Worm (Caenorhabditis elegans): ENCODE data around the gene C40A11.7.
A peak's percentile ranks its signal among the peaks of the same experiment; 100 is the strongest.
"Not testable (repeated sequence)": the region's sequence is repeated elsewhere in the genome, so short reads cannot be mapped to it uniquely, and the experiment has no call there.

Gene C40A11.7

DNA sequence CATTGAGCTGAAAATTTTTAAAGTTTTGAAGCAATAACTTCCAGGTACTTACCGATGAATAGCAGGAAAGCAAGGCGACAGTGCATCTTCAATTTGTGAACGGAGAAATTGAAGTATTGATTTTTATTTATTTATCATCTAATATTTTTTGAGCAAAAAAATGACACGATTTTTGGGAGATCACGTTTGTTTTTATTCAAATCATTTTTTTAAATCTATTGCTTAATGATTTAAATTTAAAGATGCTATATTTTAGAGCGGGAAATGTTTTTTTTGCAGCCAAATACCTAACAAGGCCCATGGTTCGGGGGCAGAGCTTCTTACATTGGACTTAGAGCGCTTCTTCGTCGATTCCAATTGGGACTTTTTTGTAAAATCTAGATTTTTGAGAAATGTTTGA, 16.0 kb upstream of the C40A11.7 start, which contains the start of gene C33C12.4:
TSS of gene C33C12.4 (minus strand) at position 101 of the 400 bp plus-strand sequence.
- TF ChIP-seq pqm-1 (tag; optimal IDR thresholded peaks at IDR 0.05) (no peak), nhr-67 (tag; optimal IDR thresholded peaks at IDR 0.05) (no peak), egl-5 (tag; optimal IDR thresholded peaks at IDR 0.05) (no peak), aly-2 (tag; optimal IDR thresholded peaks at IDR 0.05) (no peak), nhr-12 (tag; optimal IDR thresholded peaks at IDR 0.05) (no peak), mdl-1 (tag; optimal IDR thresholded peaks at IDR 0.05) (no peak), lsy-12 (tag; optimal IDR thresholded peaks at IDR 0.05) (no peak), nhr-28 (tag; optimal IDR thresholded peaks at IDR 0.05) (no peak), ceh-28 (tag; optimal IDR thresholded peaks at IDR 0.05) (no peak), ceh-82 (tag; optimal IDR thresholded peaks at IDR 0.05) (no peak), nfya-1 (tag; optimal IDR thresholded peaks at IDR 0.05; ENCODE audit: insufficient read depth) (no peak), R02D3.7 (tag; optimal IDR thresholded peaks at IDR 0.05) (no peak), zag-1 (tag; optimal IDR thresholded peaks at IDR 0.05) (no peak), ztf-4 (tag; optimal IDR thresholded peaks at IDR 0.05) (no peak)

DNA sequence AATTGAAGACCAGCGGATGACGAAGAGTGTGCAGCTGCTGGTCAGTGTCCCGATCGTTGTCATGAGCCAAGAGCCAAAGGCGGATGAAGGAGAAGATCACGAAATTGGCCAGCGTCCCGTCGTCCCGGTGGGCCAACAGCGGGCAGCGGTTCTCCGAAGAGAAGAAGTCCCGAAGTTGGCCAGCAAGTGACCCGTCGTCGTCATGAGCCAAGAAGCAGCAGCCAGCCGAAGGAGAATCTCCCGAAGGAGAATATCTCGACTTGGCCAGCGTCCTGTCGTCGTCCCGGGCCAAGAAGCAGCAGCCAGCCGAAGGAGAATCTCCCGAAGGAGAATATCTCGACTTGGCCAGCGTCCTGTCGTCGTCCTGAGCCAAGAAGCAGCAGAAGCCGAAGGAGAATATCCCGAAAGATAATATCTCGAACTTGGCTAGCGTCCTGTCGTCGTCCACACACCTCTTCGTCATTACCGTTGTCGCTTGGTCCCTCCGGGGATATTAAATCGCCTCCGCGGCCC, 13.0 kb upstream of the C40A11.7 start, which contains the start of gene C33C12.11:
TSS of gene C33C12.11 (minus strand) at position 463 of the 513 bp plus-strand sequence.
- TF ChIP-seq egl-5, mdl-1, eor-1 (tag; optimal IDR thresholded peaks at IDR 0.05): not testable (repeated sequence)

DNA sequence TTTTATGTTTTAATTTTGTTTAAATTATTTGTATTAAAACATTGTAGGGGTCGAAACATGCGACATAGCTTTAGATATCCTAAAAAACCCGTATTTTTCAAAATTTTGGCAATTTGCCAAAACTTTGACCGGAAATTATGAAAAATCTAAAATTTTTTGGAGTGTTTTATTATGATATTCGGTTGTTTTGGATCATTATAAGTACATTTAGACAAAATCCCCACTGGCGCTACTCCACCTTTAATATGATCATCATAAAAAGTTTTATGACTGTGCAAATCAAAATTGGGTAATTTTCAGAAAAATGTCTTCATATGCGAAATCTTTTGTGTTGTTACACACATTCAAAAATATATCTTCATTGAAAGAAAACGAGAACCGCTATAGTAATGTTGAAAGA, 3.3 kb upstream of the C40A11.7 start, which contains the start of gene math-18:
TSS of gene math-18 (plus strand) at position 301 of the 400 bp plus-strand sequence.
- TF ChIP-seq nhr-77, lsy-12, nhr-76 (tag; optimal IDR thresholded peaks at IDR 0.05): not testable (repeated sequence)

DNA sequence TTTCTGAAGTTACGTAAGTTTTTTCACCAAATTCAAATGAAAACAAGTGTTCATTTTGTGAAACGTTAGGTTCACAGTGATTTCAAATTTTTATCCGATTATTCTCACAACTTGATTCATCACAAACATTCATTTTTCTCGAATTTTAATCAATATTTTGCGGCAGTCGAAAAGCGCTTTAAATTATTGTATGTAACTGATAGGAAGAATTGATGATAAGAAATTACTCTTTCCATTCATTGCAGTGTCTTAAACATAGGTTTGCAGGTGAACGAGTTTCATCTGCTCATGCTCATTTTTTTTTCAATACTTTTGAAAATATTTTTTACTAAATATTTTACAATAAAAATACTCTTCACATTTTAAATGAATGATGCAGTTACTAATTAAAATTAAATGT, 2.1 kb upstream of the C40A11.7 start:
- TF ChIP-seq lsy-12 (tag; optimal IDR thresholded peaks at IDR 0.05) (no peak), nhr-43 (tag; optimal IDR thresholded peaks at IDR 0.05; ENCODE audit: poor library complexity, severe bottlenecking) (no peak), pqm-1 (tag; optimal IDR thresholded peaks at IDR 0.05) (peak; percentile 9)

DNA sequence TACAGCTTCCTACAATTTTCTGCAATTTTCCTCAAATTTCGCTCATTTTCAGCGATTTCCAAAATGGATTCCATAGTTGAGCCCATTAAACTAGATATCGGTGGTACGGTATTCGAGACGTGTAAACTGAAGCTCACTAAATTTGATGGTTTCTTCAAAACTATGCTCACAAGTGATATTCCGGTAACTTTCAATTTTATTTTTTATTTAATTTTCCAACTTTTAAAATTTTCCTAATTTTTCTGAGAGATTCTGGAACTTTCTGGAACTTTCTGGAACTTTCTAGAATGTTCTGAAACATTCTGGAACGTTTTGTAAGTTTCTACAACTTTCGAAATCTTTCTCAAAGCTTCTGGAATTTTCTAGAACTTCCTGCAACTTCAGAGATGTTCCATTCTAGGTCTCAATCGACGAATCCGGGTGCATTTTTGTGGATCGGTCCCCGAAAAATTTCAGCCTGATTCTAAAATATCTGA, 3.4 kb downstream of the C40A11.7 start, which contains the start of gene C40A11.2:
TSS of gene C40A11.2 (plus strand) at position 51 of the 476 bp plus-strand sequence.
- no peak for TF ChIP-seq nhr-67 (tag; optimal IDR thresholded peaks at IDR 0.05)
- no peak for TF ChIP-seq ceh-9 (tag; optimal IDR thresholded peaks at IDR 0.05)
- TF ChIP-seq fkh-10 (GFP tag; optimal IDR thresholded peaks at IDR 0.05) = no peak
- TF ChIP-seq pqm-1 (tag; optimal IDR thresholded peaks at IDR 0.05) = no peak
- no peak for TF ChIP-seq nhr-11 (tag; optimal IDR thresholded peaks at IDR 0.05)
- TF ChIP-seq nhr-25 (tag; optimal IDR thresholded peaks at IDR 0.05) = no peak
- no peak for TF ChIP-seq nhr-28 (tag; optimal IDR thresholded peaks at IDR 0.05)
- TF ChIP-seq nhr-43 (tag; optimal IDR thresholded peaks at IDR 0.05; ENCODE audit: poor library complexity, severe bottlenecking) = no peak
- TF ChIP-seq ceh-16 (tag; optimal IDR thresholded peaks at IDR 0.05) = no peak
- no peak for TF ChIP-seq zag-1 (tag; optimal IDR thresholded peaks at IDR 0.05)
- TF ChIP-seq nhr-77 (tag; optimal IDR thresholded peaks at IDR 0.05) = no peak
- no peak for TF ChIP-seq egl-27 (tag; optimal IDR thresholded peaks at IDR 0.05)

DNA sequence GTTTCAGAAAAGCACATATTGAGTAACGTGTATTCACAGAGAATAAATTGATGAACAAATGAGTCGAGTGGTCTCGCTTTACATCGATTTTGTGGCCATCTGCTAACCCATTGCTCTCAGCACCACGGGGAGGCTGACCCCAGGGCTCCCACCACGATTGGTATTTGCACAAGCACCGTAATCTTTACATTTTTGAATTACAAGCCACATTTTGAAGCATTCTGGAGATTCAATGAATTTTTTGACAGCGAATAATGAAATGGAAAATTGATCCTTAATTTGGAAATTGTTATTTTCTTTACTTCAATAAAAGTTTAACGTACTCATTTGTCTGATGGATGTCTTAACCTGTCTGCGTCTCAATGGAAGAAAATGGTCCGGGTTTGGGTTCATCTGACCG, 4.8 kb downstream of the C40A11.7 start, which contains the start of gene C40A11.6:
TSS of gene C40A11.6 (minus strand) at position 101 of the 400 bp plus-strand sequence.
- no peak for TF ChIP-seq daf-12 (tag; optimal IDR thresholded peaks at IDR 0.05)
- TF ChIP-seq pha-4 (tag; optimal IDR thresholded peaks at IDR 0.05) = no peak
- no peak for TF ChIP-seq mdl-1 (tag; optimal IDR thresholded peaks at IDR 0.05)
- TF ChIP-seq nhr-28 (tag; optimal IDR thresholded peaks at IDR 0.05) = no peak
- TF ChIP-seq ceh-16 (tag; optimal IDR thresholded peaks at IDR 0.05) = no peak
- TF ChIP-seq elt-2 (tag; optimal IDR thresholded peaks at IDR 0.05) = no peak
- TF ChIP-seq egl-27 (tag; optimal IDR thresholded peaks at IDR 0.05) = no peak
- no peak for TF ChIP-seq zag-1 (tag; optimal IDR thresholded peaks at IDR 0.05)
- TF ChIP-seq nhr-23 (tag; optimal IDR thresholded peaks at IDR 0.05) = no peak
- no peak for TF ChIP-seq fos-1 (tag; optimal IDR thresholded peaks at IDR 0.05)
- TF ChIP-seq nhr-77 (tag; optimal IDR thresholded peaks at IDR 0.05) = no peak
- TF ChIP-seq nhr-67 (tag; optimal IDR thresholded peaks at IDR 0.05) = no peak
- no peak for TF ChIP-seq sea-2 (GFP tag; optimal IDR thresholded peaks at IDR 0.05)
- TF ChIP-seq ama-1 (optimal IDR thresholded peaks at IDR 0.05) = no peak
- no peak for TF ChIP-seq lin-39 (tag; optimal IDR thresholded peaks at IDR 0.05)

All from whole organism, L3 larva.